Worm (Caenorhabditis elegans): ENCODE data around the gene F54D5.2.
"Not testable (repeated sequence)": the region's sequence is repeated elsewhere in the genome, so short reads cannot be mapped to it uniquely, and the experiment has no call there.

F54D5.2 gene

DNA sequence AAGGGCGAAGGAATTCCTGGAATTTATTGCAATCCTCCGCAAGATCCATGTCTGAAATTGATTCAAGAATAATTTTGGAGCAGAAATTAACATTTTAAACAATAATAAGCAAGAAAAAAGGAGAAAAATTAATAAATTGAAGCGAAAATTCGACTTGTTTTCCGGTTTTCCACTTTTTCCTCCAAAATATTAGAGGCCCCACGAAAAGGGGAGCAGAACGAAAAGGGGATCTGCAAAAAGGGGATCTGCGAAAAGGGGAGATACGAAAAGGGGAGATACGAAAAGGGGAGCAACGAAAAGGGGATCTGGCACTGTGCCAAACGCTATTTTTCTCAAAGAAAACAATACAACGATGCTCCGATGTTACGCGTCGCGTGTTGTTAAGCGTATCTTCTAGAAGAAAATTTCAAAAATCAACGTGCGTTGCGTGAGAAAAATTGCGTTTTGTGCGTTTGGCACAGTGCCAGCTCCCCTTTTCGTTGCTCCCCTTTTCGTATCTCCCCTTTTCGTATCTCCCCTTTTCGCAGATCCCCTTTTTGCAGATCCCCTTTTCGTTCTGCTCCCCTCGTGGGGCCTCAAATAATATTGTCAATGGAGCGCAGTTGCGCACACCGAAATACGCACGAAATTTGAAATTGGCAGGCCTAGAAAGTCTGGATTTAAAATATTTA lies 38.4 kb upstream of the F54D5.2 start, which contains the start of gene Y62F5A.12 (continued):
- TF ChIP-seq arid-1 (GFP tag; conservative IDR thresholded peaks at IDR 0.05) (peak; percentile 93), mep-1 (tag; optimal IDR thresholded peaks at IDR 0.05) (peak; percentile 85), unc-62 (GFP tag; optimal IDR thresholded peaks at IDR 0.05 in 1 of 2) (peak in 1 of 2 experiments; percentile 66), php-3 (GFP tag; IDR thresholded peaks at IDR 0.05) (peak; percentile 77), hif-1 (tag; optimal IDR thresholded peaks at IDR 0.05) (peak in 1 of 2 experiments; percentile 93), F49E8.2 (tag; optimal IDR thresholded peaks at IDR 0.05; ENCODE audit: borderline replicate concordance) (peak; percentile 27), T26A8.4 (GFP tag; IDR thresholded peaks at IDR 0.05) (peak; percentile 78), nhr-28 (tag; optimal IDR thresholded peaks at IDR 0.05) (peak; percentile 52), lin-15B (tag; optimal IDR thresholded peaks at IDR 0.05) (peak; percentile 39), tra-1 (GFP tag; IDR thresholded peaks at IDR 0.05) (peak; percentile 95), lir-3 (tag; optimal IDR thresholded peaks at IDR 0.05) (peak; percentile 44), sdz-12 (GFP tag; optimal IDR thresholded peaks at IDR 0.05) (peak; percentile 60), tag-97 (GFP tag; IDR thresholded peaks at IDR 0.05) (peak; percentile 88; the same call in 1 of the 2 replicates), lim-7 (GFP tag; IDR thresholded peaks at IDR 0.05) (peak; percentile 82), lin-38 (GFP tag; IDR thresholded peaks at IDR 0.05) (peak; percentile 100), nhr-77 (tag; optimal IDR thresholded peaks at IDR 0.05) (peak; percentile 81), spr-1 (tag; optimal IDR thresholded peaks at IDR 0.05) (peak; percentile 66), lin-1 (GFP tag; IDR thresholded peaks at IDR 0.05) (peak; percentile 85; the same call in 1 of the 2 replicates), vab-7 (GFP tag; IDR thresholded peaks at IDR 0.05) (peak; percentile 96), aha-1 (tag) (peak; percentile 99), Y48G9A.11 (GFP tag; IDR thresholded peaks at IDR 0.05) (peak; percentile 93), dmd-9 (GFP tag; IDR thresholded peaks at IDR 0.05) (peak; percentile 98), mdt-29 (GFP tag; IDR thresholded peaks at IDR 0.05) (peak; percentile 85), lin-29 (GFP tag; IDR thresholded peaks at IDR 0.05) (peak; percentile 55; the same call in 1 of the 2 replicates), unc-130 (GFP tag; optimal IDR thresholded peaks at IDR 0.05) (peak; percentile 84), duxl-1 (tag; optimal IDR thresholded peaks at IDR 0.05; ENCODE audit: poor library complexity) (peak; percentile 70), hlh-30 (tag; optimal IDR thresholded peaks at IDR 0.05; ENCODE audit: insufficient read depth) (peak; percentile 67), zfp-3 (GFP tag; conservative IDR thresholded peaks at IDR 0.05) (peak; percentile 92), hmg-1.1 (GFP tag; IDR thresholded peaks at IDR 0.05) (peak; percentile 93), daf-16 (GFP tag; optimal IDR thresholded peaks at IDR 0.05) (peak in 1 of 2 experiments; percentile 68), madf-5 (GFP tag; IDR thresholded peaks at IDR 0.05) (peak; percentile 91 to 97)
- not testable (repeated sequence) for TF ChIP-seq unc-62, daf-16 (tag; optimal IDR thresholded peaks at IDR 0.05)

DNA sequence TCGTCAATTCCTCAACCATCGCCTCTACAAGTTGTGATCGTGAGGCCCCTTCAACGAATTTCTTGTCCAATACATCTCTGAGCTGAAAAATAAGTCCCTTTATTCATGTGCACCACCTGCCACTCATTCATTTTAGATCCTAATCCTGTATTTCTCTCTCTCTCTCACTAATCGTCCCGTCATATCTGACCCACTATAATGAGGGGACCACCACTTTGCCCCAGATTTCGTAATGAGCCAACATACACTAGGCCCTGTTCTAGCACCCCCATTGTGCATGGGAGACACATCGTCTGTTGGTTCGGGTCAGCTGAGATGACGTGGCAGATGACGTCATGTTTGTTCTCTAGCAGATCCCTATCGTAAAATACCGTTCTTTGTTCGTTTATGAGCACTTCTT lies 37.6 kb upstream of the F54D5.2 start:
- TF ChIP-seq aha-1 (tag) = peak; percentile 58
- TF ChIP-seq ceh-44 (GFP tag; IDR thresholded peaks at IDR 0.05) = no peak
- TF ChIP-seq unc-62 (GFP tag; optimal IDR thresholded peaks at IDR 0.05 in 1 of 2) = peak in 1 of 2 experiments; percentile 26
- no peak for TF ChIP-seq unc-62 (tag; optimal IDR thresholded peaks at IDR 0.05)

DNA sequence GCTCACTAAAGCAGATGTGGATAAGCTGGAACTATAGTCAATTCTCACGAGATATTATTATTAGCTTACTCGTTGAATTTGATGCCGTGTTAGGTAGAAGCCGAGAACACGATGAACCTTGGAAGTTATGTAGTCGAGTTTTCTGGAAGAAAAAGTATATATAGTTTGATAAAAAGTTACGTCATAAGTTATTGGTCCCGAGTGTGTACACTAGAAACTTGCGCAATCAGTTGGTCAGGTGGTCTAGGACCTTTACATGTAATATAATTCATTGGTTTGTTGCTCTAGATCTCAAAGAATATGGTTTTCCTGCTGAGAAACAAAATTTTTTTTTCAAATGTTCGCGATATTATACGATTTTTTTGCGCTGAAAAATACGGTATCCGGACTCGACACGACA lies 37.1 kb upstream of the F54D5.2 start:
- TF ChIP-seq nhr-28 (tag; optimal IDR thresholded peaks at IDR 0.05) = no peak
- no peak for TF ChIP-seq dmd-6 (GFP tag; IDR thresholded peaks at IDR 0.05)
- TF ChIP-seq ceh-44 (GFP tag; IDR thresholded peaks at IDR 0.05) = no peak
- TF ChIP-seq F49E8.2 (tag; optimal IDR thresholded peaks at IDR 0.05; ENCODE audit: borderline replicate concordance) = no peak

DNA sequence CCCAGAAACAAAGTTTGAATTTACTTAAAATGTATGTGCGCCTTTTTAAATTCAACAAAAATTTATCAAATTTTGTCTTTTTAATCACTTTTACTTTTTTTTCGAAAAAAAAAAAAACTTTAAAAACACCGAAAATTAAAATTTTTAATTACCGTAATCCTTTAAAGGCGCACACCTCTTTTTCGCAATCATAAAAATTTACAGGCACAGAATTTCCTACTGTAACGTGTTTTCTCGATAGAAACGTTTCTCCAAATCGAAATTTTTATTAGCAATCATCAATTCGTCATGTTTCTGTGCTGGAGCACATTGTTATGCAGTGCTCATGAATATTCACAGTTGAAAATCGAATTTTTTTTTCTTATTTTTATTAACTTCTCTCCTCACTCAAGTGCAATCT lies 36.5 kb upstream of the F54D5.2 start:
- TF ChIP-seq ceh-32 (tag; optimal IDR thresholded peaks at IDR 0.05; ENCODE audit: poor library complexity) (no peak), aha-1 (tag) (peak; percentile 63)
